Worm (Caenorhabditis elegans) whole organism, L2 larva: Measurements from ENCODE around the gene Y37E11AL.3.

Source experiments
- C34F6.9 ChIP-seq: fragments of 150-350 bp; optimal IDR thresholded peaks from 2 replicates; lab custom pipeline; 2014; ENCODE audit warnings: missing biosample characterization, missing genetic modification characterization
- F13H6.1 ChIP-seq: sonication (generic microtip); optimal IDR thresholded peaks from 2 replicates; lab custom pipeline; 2016; ENCODE audit warnings: missing genetic modification characterization, missing compliant biosample characterization
- R02D3.7 ChIP-seq: fragments of 150-350 bp; optimal IDR thresholded peaks from 2 replicates; lab custom pipeline; 2014; ENCODE audit warnings: missing biosample characterization, missing genetic modification characterization
- Y55F3AM.14 ChIP-seq: fragments of 200-800 bp; sonication (Bioruptor generic); optimal IDR thresholded peaks from 2 replicates; lab custom pipeline; 2018; ENCODE audit warnings: mild to moderate bottlenecking, missing genetic modification characterization, missing compliant biosample characterization
- aly-2 ChIP-seq: fragments of 150-350 bp; optimal IDR thresholded peaks from 2 replicates; lab custom pipeline; 2014; ENCODE audit warnings: missing biosample characterization, missing genetic modification characterization
- ama-1 ChIP-seq: fragments of 150-350 bp; optimal IDR thresholded peaks from 2 replicates; lab custom pipeline; 2018; ENCODE audit warnings: inconsistent platforms
- blmp-1 ChIP-seq: sonication (generic microtip); optimal IDR thresholded peaks from 2 replicates; lab custom pipeline; 2017; ENCODE audit warnings: missing genetic modification characterization, mild to moderate bottlenecking, missing compliant biosample characterization, antibody characterized with exemption, moderate library complexity; ENCODE audit not compliant: insufficient read depth
- ceh-16 ChIP-seq: fragments of 150-350 bp; optimal IDR thresholded peaks from 2 replicates; lab custom pipeline; 2014; ENCODE audit warnings: missing biosample characterization, missing genetic modification characterization
- ceh-82 ChIP-seq: fragments of 150-350 bp; optimal IDR thresholded peaks from 2 replicates; lab custom pipeline; 2014; ENCODE audit warnings: missing biosample characterization, missing genetic modification characterization
- crh-2 ChIP-seq: sonication (generic microtip); optimal IDR thresholded peaks from 2 replicates; lab custom pipeline; 2017; ENCODE audit warnings: missing biosample characterization, missing genetic modification characterization
- egl-27 ChIP-seq: sonication (generic microtip); optimal IDR thresholded peaks from 3 replicates; lab custom pipeline; 2017; ENCODE audit warnings: missing biosample characterization, missing genetic modification reagents, missing genetic modification characterization
- elt-1 ChIP-seq: fragments of 150-350 bp; optimal IDR thresholded peaks from 2 replicates; lab custom pipeline; 2014; ENCODE audit warnings: missing biosample characterization, missing genetic modification characterization
- elt-3 ChIP-seq: sonication (generic microtip); optimal IDR thresholded peaks from 2 replicates; lab custom pipeline; 2017; ENCODE audit warnings: missing biosample characterization, missing genetic modification characterization
- fos-1 ChIP-seq: fragments of 150-350 bp; optimal IDR thresholded peaks from 2 replicates; lab custom pipeline; 2014; ENCODE audit warnings: missing biosample characterization, missing genetic modification characterization
- gmeb-1 ChIP-seq: fragments of 150-350 bp; optimal IDR thresholded peaks from 2 replicates; lab custom pipeline; 2014; ENCODE audit warnings: missing biosample characterization, missing genetic modification characterization
- lin-11 ChIP-seq: fragments of 150-350 bp; sonication (generic microtip); optimal IDR thresholded peaks from 2 replicates; lab custom pipeline; 2014; ENCODE audit warnings: missing biosample characterization, missing genetic modification characterization, inconsistent platforms, mixed read lengths
- lin-13 ChIP-seq: fragments of 150-350 bp; optimal IDR thresholded peaks from 2 replicates; lab custom pipeline; 2014; ENCODE audit warnings: missing biosample characterization, missing genetic modification reagents, missing genetic modification characterization
- lsy-2 ChIP-seq, 2 experiments: fragments of 150-350 bp in 1 of 2; sonication (generic microtip) in 1 of 2; optimal IDR thresholded peaks; 2 replicates each; lab custom pipeline; 2014 to 2017; ENCODE audit warnings: missing biosample characterization in 2 of 2, missing genetic modification characterization in 2 of 2
- mab-5 ChIP-seq: fragments of 150-350 bp; optimal IDR thresholded peaks from 2 replicates; lab custom pipeline; 2014; ENCODE audit warnings: missing biosample characterization, missing genetic modification characterization
- mbf-1 ChIP-seq: sonication (generic microtip); optimal IDR thresholded peaks from 2 replicates; lab custom pipeline; 2017; ENCODE audit warnings: missing biosample characterization, missing genetic modification characterization
- mdl-1 ChIP-seq, 2 experiments: fragments of 150-350 bp in 1 of 2; sonication (generic microtip) in 1 of 2; optimal IDR thresholded peaks; 2 replicates each; lab custom pipeline; 2017; ENCODE audit warnings: missing biosample characterization in 2 of 2, missing genetic modification characterization in 2 of 2
- nhr-10 ChIP-seq: sonication (generic microtip); optimal IDR thresholded peaks from 2 replicates; lab custom pipeline; 2017; ENCODE audit warnings: missing biosample characterization, missing genetic modification characterization
- nhr-129 ChIP-seq: fragments of 150-350 bp; optimal IDR thresholded peaks from 2 replicates; lab custom pipeline; 2014; ENCODE audit warnings: missing biosample characterization, missing genetic modification characterization
- nhr-21 ChIP-seq: fragments of 150-350 bp; optimal IDR thresholded peaks from 2 replicates; lab custom pipeline; 2014; ENCODE audit warnings: missing biosample characterization, missing genetic modification characterization
- nhr-23 ChIP-seq: fragments of 150-350 bp; optimal IDR thresholded peaks from 2 replicates; lab custom pipeline; 2014; ENCODE audit warnings: missing biosample characterization, missing genetic modification reagents, missing genetic modification characterization
- nhr-237 ChIP-seq: fragments of 150-350 bp; optimal IDR thresholded peaks from 2 replicates; lab custom pipeline; 2014; ENCODE audit warnings: missing biosample characterization, missing genetic modification characterization
- nhr-25 ChIP-seq: fragments of 150-350 bp; sonication (generic microtip); optimal IDR thresholded peaks from 3 replicates; lab custom pipeline; 2014; ENCODE audit warnings: missing biosample characterization, missing genetic modification characterization
- nhr-6 ChIP-seq: fragments of 150-350 bp; optimal IDR thresholded peaks from 2 replicates; lab custom pipeline; 2014; ENCODE audit warnings: missing biosample characterization, missing genetic modification characterization
- nhr-77 ChIP-seq: fragments of 150-350 bp; optimal IDR thresholded peaks from 2 replicates; lab custom pipeline; 2014; ENCODE audit warnings: missing biosample characterization, missing genetic modification characterization
- peb-1 ChIP-seq: fragments of 150-350 bp; optimal IDR thresholded peaks from 2 replicates; lab custom pipeline; 2014; ENCODE audit warnings: missing biosample characterization, missing genetic modification characterization
- sma-3 ChIP-seq: sonication (generic microtip); optimal IDR thresholded peaks from 2 replicates; lab custom pipeline; 2016; ENCODE audit warnings: missing genetic modification reagents, missing genetic modification characterization, missing compliant biosample characterization
- sma-9 ChIP-seq, 2 experiments: fragments of 150-350 bp in 1 of 2; sonication (generic microtip) in 1 of 2; optimal IDR thresholded peaks; 2 replicates each; lab custom pipeline; 2014 to 2016; ENCODE audit warnings: missing genetic modification characterization in 2 of 2, mild to moderate bottlenecking in 1 of 2, missing biosample characterization in 1 of 2, missing compliant biosample characterization in 1 of 2, missing genetic modification reagents in 1 of 2, moderate library complexity in 1 of 2
- snpc-4 ChIP-seq: fragments of 150-350 bp; optimal IDR thresholded peaks from 2 replicates; lab custom pipeline; 2014; ENCODE audit warnings: missing biosample characterization, missing genetic modification characterization
- unc-39 ChIP-seq: fragments of 150-350 bp; optimal IDR thresholded peaks from 2 replicates; lab custom pipeline; 2014; ENCODE audit warnings: missing biosample characterization, missing genetic modification characterization
- unc-62 ChIP-seq: fragments of 150-350 bp; optimal IDR thresholded peaks from 2 replicates; lab custom pipeline; 2014; ENCODE audit warnings: missing biosample characterization, missing genetic modification reagents, missing genetic modification characterization
- zag-1 ChIP-seq: fragments of 150-350 bp; optimal IDR thresholded peaks from 2 replicates; lab custom pipeline; 2014; ENCODE audit warnings: missing biosample characterization, missing genetic modification characterization
- ztf-11 ChIP-seq: sonication (generic microtip); optimal IDR thresholded peaks from 2 replicates; lab custom pipeline; 2017; ENCODE audit warnings: missing biosample characterization, missing genetic modification characterization

The Y37E11AL.3 gene

ce11 chrIV:3653420-3653823 is 41.3 kb upstream of the Y37E11AL.3 start (continued):
- peak; percentile 64 for TF ChIP-seq F13H6.1 (tag; lab: Kevin White, UChicago)
- no peak for TF ChIP-seq nhr-77 (tag; lab: Kevin White, UChicago)
- no peak for TF ChIP-seq ceh-82 (tag; lab: Kevin White, UChicago)
- TF ChIP-seq elt-3, result no peak
- TF ChIP-seq ama-1 (lab: Kevin White, UChicago), result no peak
- no peak for TF ChIP-seq nhr-237 (tag; lab: Kevin White, UChicago)
- TF ChIP-seq, all 48 proteins: peak for 14

DNA sequence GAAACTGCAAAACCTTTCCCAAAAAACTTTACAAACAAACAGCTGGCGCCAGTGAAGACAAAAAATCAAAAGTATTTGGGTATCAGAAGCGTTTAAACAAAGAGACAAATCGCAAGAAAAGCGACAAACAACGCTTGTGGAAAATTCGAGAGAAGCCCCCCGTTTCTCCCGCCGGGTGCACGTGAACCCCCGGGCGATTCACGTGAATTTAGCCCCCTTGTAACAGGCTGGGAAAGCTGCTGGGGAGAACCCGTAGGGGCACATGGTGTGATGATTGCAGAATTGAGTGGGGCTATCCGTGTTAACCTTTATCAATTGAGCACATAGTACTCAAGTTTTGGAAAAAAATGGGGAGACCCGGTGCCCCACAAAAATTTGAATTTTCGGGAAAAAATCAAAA is 40.5 kb upstream of the Y37E11AL.3 start:
- peak; percentile 16 for TF ChIP-seq C34F6.9 (tag; lab: Kevin White, UChicago)
- peak; percentile 3 for TF ChIP-seq lin-11 (tag; lab: Kevin White, UChicago)
- TF ChIP-seq lin-13 (GFP tag; lab: Kevin White, UChicago), result no peak
- TF ChIP-seq nhr-10 (tag; lab: Kevin White, UChicago), result no peak
- no peak for TF ChIP-seq peb-1
- peak; percentile 72 for TF ChIP-seq nhr-129 (tag; lab: Kevin White, UChicago)
- no peak for TF ChIP-seq R02D3.7 (tag; lab: Kevin White, UChicago)
- peak; percentile 7 for TF ChIP-seq blmp-1
- peak; percentile 33 for TF ChIP-seq gmeb-1 (tag; lab: Kevin White, UChicago)
- TF ChIP-seq Y55F3AM.14 (GFP tag; lab: Kevin White, UChicago), result peak; percentile 36
- TF ChIP-seq crh-2 (tag; lab: Kevin White, UChicago), result peak; percentile 14
- no peak for TF ChIP-seq ceh-16 (tag; lab: Kevin White, UChicago)
- TF ChIP-seq nhr-21 (tag; lab: Kevin White, UChicago), result peak; percentile 62
- TF ChIP-seq zag-1 (tag; lab: Kevin White, UChicago), result no peak
- no peak for TF ChIP-seq unc-62 (GFP tag; lab: Kevin White, UChicago)
- TF ChIP-seq unc-39, result no peak
- peak; percentile 65 for TF ChIP-seq sma-3
- peak; percentile 99 for TF ChIP-seq sma-9 (GFP tag; optimal IDR thresholded peaks at IDR 0.05; lab: Kevin White, UChicago)
- no peak for TF ChIP-seq sma-9 (tag; optimal IDR thresholded peaks at IDR 0.05; lab: Kevin White, UChicago)
- peak; percentile 38 for TF ChIP-seq mab-5 (tag; lab: Kevin White, UChicago)
- TF ChIP-seq mdl-1 (tag; optimal IDR thresholded peaks at IDR 0.05; lab: Kevin White, UChicago), result peak; percentile 48 to 71
- peak in 1 of 2 experiments; percentile 47 for TF ChIP-seq lsy-2 (tag; optimal IDR thresholded peaks at IDR 0.05; lab: Kevin White, UChicago)
- peak; percentile 64 for TF ChIP-seq nhr-25
- no peak for TF ChIP-seq mbf-1 (tag; lab: Kevin White, UChicago)
- peak; percentile 69 for TF ChIP-seq egl-27
- peak; percentile 95 for TF ChIP-seq F13H6.1 (tag; lab: Kevin White, UChicago)
- no peak for TF ChIP-seq ceh-82 (tag; lab: Kevin White, UChicago)
- peak; percentile 22 for TF ChIP-seq fos-1 (tag; lab: Kevin White, UChicago)
- TF ChIP-seq, all 48 proteins: peak for 17

- TF ChIP-seq nhr-23 (tag; lab: Kevin White, UChicago) (no peak), elt-1 (tag; lab: Kevin White, UChicago) (no peak), F13H6.1 (tag; lab: Kevin White, UChicago) (peak; percentile 46), R02D3.7 (tag; lab: Kevin White, UChicago) (no peak)
Observed at ce11 chrIV:3654823-3655222, 39.9 kb upstream of the Y37E11AL.3 start.

DNA sequence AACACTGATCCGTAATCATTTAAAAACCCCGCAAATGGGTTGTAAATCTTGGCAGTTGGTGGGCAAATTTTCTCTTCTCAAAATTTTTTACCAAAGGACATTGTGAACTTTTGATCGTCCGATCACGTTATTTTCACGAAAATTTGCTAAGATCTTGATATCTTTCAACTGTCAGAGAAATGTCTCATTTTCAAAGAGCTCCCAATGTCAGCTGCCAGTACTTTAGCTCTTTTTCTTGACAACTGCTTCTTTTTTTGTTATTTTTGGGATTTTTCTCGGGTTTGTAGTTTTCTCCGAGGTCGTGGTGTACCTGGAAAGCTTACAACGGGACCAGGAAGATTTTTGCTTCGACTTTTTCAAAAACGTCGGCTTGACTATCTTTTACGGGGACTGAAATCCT is 38.8 kb upstream of the Y37E11AL.3 start:
- TF ChIP-seq nhr-129 (tag; lab: Kevin White, UChicago) (peak; percentile 19), aly-2 (tag; lab: Kevin White, UChicago) (no peak), lsy-2 (tag; optimal IDR thresholded peaks at IDR 0.05; lab: Kevin White, UChicago) (peak in 1 of 2 experiments; percentile 40), F13H6.1 (tag; lab: Kevin White, UChicago) (peak; percentile 47), ztf-11 (tag; lab: Kevin White, UChicago) (no peak)

DNA sequence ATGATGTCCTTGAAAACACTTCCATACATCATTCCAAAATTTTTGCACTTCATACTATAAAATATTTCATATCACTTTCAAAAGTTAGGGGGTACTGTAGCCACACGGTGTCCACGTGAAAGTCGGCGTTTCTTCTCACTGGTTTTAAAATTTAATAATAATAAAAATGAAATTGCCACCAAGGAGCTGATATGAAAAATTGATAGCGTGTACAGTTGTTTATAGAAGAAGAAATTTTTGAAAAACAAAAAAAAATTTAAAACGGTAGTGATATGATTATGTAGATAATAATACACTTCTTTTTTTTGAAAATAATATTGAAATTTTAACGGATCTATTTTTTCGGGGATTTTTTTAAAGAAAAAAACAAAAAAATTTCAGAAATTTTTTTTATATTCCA is 34.8 kb upstream of the Y37E11AL.3 start:
- TF ChIP-seq nhr-6 (tag; lab: Kevin White, UChicago) (no peak), nhr-23 (tag; lab: Kevin White, UChicago) (no peak), F13H6.1 (tag; lab: Kevin White, UChicago) (no peak), C34F6.9 (tag; lab: Kevin White, UChicago) (no peak), snpc-4 (no peak)
